Fruit fly (Drosophila melanogaster) whole organism: ENCODE data around the gene CG32354.

Experiments
- CG8478 ChIP-seq: fragments of >200 bp; optimal IDR thresholded peaks from 2 replicates; lab custom pipeline; 2018; ENCODE audit warnings: inconsistent platforms
- Dll ChIP-seq: fragments of >200 bp; optimal IDR thresholded peaks from 2 replicates; lab custom pipeline; 2017
- EcR ChIP-seq, 2 experiments: fragments of >200 bp; optimal IDR thresholded peaks; 2 replicates each; lab custom pipeline; 2017; ENCODE audit warnings: missing biosample characterization in 2 of 2, missing genetic modification characterization in 2 of 2, missing genetic modification reagents in 2 of 2
- pan ChIP-seq: fragments of >200 bp; optimal IDR thresholded peaks from 2 replicates; lab custom pipeline; 2017
- psq ChIP-seq: fragments of >200 bp; optimal IDR thresholded peaks from 2 replicates; lab custom pipeline; 2017
- usp ChIP-seq: fragments of >200 bp; optimal IDR thresholded peaks from 2 replicates; lab custom pipeline; 2017; ENCODE audit warnings: missing biosample characterization, missing genetic modification characterization, mixed read lengths

CG32354 gene

DNA sequence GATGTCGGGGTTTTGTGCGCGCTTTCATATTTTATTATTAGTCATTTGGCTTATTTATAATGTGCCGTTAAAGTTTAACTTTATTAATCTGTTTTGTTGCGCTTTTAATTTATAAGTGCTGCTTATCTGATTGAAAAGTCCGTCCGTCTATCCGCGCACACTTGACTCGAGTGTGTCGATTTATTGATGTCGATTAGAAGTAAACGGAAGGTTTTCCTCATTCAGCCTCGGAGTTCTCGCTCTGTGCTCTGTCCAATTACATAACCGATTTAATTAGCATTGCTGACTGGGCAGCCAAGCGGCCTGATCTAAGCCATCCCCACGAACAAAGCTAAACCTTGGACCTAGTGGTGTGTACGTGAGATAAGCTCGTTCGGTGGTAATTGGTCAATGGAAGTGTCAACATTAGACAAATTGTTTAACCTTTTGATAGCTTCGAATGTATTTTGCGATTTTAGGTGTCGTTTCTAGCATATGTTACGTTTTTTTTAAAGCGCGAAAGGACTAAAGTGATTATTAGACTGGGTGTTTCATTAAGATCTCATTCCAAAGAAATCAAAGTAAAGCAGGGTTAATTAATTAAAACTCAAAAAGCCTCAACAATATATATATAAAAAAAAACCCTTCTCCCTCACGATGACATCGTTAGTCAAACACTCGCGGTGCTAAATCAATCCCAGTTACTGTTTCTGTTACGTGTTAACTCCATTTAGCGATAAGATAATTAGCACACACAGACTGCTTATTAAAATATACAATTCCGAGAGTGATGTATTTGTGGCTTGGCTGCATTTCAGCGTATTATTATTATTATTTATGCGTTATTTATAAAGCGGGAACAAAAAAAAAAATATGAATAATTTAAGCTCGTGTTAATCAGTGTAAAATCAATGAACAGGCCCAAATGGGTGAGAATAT, 31.7 kb upstream of the CG32354 start:
- TF ChIP-seq CG8478 (lab: Kevin White, UChicago) (no peak), psq (no peak), pan (lab: Kevin White, UChicago) (no peak), Dll (no peak), usp (no peak), EcR (GFP tag; optimal IDR thresholded peaks at IDR 0.05; lab: Kevin White, UChicago) (no peak)

- no peak for TF ChIP-seq CG8478 (lab: Kevin White, UChicago)
These were observed 31.0 kb upstream of the CG32354 start for dm6 chr3L:8452986-8453385.

DNA sequence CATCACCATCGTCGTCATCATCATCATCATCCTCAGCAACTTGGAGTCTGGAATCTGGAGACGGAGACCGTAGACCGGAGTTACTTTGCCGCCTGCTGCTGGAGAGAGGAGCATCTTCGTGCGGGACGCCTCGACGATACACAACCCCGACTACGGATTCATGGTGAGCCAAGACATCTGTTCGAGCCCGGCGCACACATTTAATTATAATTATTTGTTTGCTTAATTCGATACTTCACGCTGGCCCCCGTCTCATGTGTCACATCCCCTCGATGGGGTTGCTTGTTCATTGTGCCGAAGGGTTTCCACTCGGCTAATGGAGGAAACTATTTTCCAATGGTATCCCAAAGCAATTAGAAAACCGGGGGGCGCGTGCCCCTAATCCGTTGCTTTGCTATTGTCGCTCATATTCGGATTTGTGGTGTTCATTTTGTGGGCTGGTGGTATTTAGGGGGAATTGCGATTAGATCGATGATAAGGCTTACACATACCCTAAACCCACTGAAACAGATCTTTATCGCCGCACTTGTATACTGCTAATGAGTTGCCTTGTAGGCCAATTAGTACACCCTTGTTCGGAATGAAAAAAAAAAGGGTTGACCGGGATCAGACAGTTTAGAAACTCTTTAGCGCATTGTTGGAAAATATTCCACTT, 30.1 kb upstream of the CG32354 start:
- TF ChIP-seq psq (no peak), usp (no peak)

DNA sequence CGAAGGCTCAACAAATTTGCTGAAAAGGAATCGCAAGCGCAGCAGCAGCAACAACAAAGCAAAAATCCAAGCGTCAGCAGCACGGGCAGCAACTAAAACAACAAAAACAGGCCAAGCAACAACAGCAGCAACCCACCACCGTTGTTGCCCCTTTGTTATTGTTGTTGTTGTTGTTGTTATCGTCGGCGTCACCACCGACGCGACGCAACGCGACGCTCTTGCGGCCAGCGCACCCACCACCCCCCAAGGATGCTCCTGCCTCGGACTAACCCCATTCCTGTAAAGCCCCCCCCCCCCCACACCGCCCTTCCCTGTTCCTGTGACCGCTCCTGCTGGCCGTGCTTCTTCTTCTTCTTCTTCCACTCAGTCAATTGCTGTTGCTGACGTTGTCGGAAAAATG, 28.7 kb upstream of the CG32354 start:
- TF ChIP-seq Dll (no peak), pan (lab: Kevin White, UChicago) (no peak), EcR (GFP tag; optimal IDR thresholded peaks at IDR 0.05; lab: Kevin White, UChicago) (no peak), usp (no peak), CG8478 (lab: Kevin White, UChicago) (no peak), psq (no peak)

DNA sequence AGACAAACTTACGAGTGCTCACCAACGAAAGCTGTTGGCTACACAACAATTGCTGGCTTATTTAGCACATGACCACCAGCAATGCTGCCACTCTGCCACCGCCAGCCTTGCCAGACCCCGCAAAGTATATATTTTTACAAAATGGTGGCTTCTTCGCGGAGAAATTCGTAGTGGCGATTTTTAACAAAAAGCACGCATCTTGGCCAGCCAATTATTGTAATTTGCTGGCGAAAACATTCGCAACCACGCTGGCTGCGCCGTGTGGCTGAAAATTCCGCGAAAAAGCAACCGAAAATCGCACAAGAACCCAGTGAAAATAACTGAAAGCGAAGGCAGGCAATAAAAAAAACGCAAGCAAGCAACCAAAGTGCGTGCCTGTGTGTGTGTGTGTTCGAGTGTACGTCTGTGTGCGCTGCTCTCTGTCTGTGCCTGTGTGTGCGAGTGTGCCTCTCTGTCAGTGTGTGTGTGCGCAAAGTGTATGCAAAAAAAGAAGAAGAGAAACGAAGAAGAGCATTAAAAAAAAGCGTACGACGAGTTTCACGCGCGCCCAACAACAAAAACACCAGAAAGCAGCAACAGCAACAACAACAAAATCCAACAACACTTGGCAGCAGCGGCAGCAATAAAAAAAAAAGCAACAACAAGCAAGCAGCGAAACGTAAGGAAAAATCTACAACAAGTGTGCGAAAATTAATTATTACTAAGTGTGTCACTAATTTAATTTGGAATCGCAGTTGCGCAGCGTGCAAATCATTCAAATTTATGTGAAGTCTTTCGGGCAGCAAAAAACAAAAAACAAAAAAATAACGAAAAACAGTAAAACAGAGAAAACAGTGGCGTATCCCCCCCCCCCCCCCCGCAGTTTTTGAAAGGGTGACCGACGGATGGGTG, 28.0 kb upstream of the CG32354 start, which contains the start of gene Gug:
TSS of gene Gug (plus strand) at position 123 of the 891 bp plus-strand sequence.
- no peak for TF ChIP-seq psq
- no peak for TF ChIP-seq CG8478 (lab: Kevin White, UChicago)
- TF ChIP-seq usp: no peak
- no peak for TF ChIP-seq pan (lab: Kevin White, UChicago)

DNA sequence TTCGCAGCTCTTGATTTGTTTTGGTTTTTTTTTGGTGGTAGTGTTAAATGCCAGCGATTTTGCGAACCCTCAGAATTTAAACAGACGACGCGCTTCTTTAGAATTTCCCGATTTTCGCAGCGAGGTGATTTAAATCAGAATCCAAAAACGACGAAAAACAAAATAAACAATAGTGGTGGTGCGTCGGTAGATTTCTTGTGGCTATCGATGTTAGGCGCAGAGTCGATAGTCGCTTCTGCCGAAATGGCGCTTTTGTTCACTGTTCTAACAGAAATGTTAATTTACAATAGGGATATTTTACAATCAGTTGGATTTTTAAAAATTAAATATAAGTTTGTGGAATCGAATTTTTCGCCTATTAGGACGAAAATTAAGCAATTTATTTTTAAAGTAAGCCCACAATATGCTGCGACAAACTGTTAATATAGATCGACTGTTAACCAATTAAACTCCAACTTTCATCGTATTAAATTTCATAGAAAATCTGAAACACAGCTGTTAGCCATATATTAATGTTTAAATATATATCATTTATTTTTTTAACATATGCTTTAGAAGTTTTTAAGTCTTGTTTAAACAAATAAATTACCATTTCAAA, 27.3 kb upstream of the CG32354 start, which contains the start of gene CG6983:
TSS of gene CG6983 (minus strand) at position 176 of the 598 bp plus-strand sequence.
- no peak for TF ChIP-seq Dll
- TF ChIP-seq EcR (GFP tag; optimal IDR thresholded peaks at IDR 0.05; lab: Kevin White, UChicago): no peak
- no peak for TF ChIP-seq pan (lab: Kevin White, UChicago)
- no peak for TF ChIP-seq CG8478 (lab: Kevin White, UChicago)
- TF ChIP-seq usp: no peak
- TF ChIP-seq psq: no peak

DNA sequence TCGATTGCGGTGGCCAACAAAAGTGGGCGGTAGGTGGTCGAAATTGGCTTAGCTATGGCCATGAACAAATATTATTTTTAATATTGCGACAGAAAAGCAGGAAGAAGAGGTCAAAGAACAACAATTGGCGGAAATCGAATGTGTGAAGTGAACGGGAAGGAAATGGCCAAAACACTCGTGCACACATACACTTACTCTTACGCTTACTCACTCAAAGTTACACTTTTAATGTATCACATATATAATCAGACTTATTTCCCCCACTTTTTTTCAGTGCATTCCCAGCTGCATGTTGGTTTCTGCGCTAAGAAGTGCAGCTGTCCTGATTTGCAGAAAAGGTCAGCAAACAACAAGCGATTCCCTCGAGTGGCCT, 26.5 kb upstream of the CG32354 start:
- TF ChIP-seq EcR (GFP tag; optimal IDR thresholded peaks at IDR 0.05; lab: Kevin White, UChicago) (no peak), pan (lab: Kevin White, UChicago) (no peak), psq (no peak)

- TF ChIP-seq CG8478 (lab: Kevin White, UChicago) (no peak), pan (lab: Kevin White, UChicago) (no peak), usp (no peak), EcR (GFP tag; optimal IDR thresholded peaks at IDR 0.05; lab: Kevin White, UChicago) (no peak), psq (no peak), Dll (no peak)
These were observed 26.0 kb upstream of the CG32354 start for dm6 chr3L:8447795-8448516.

DNA sequence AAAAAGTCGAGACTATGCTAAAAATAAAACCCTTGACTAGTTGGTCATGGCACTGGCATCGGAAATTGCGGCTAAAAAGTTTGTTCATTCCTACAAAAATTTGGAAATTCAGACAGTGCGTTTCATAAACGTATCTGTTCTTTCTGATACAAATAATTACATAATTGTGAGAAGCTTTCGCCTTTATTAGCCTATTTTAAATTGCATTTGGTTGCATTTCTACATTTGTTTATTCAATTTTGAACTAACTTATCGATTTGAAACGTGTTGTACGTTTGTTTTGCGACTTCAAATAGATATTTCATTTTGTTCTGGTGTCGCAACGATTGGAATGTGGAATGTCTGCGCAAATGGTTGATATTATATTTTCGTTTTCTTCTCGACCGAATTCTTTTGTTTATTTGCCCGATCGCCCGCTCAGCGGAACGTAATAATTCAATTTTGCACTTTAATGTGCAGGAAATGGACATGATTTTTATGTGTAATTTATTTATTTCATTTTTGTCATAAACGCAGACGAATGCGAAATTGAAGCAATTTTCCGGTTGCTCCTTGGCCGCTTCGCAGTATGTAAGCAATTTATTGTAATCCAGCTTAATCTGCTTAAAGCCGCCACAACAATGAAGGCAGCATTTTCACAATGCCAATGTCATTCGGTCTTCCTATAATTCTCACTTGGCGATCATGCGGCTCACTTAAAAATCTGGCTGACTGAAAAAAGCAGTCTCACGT, 24.2 kb upstream of the CG32354 start:
- TF ChIP-seq Dll (no peak), EcR (GFP tag; optimal IDR thresholded peaks at IDR 0.05; lab: Kevin White, UChicago) (no peak), psq (no peak), pan (lab: Kevin White, UChicago) (no peak), CG8478 (lab: Kevin White, UChicago) (no peak), usp (no peak)

DNA sequence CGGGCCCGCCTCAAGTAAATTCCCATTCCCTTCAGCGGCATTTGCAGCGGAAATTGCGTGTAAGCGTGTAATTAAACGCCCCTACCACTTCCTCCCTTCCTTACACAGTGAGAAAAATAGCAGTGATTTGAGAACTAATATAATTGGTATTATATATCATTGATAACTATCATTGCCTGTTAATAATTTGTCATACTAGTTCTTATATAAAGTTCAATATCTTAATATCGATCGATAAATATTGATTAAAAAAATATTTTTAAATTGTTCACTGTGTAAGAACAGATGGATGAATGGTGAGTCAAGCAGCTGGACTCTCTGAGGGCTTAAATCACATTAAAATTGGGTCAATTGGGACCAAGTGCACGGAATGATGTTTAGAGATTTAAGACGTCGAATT, 23.0 kb upstream of the CG32354 start:
- TF ChIP-seq pan (lab: Kevin White, UChicago) (no peak), usp (no peak), Dll (no peak), CG8478 (lab: Kevin White, UChicago) (no peak), EcR (GFP tag; optimal IDR thresholded peaks at IDR 0.05; lab: Kevin White, UChicago) (no peak), psq (no peak)
